Worm (Caenorhabditis elegans) whole organism, L1 larva: ENCODE measurements around the gene Y48E1B.8.
A peak's percentile ranks its signal among the peaks of the same experiment; 100 is the strongest.

Source experiments
- C34B4.2 ChIP-seq: sonication (generic microtip); optimal IDR thresholded peaks from 2 replicates; lab custom pipeline; 2017; ENCODE audit warnings: mild to moderate bottlenecking, missing genetic modification characterization, missing compliant biosample characterization
- aly-2 ChIP-seq: fragments of 150-350 bp; optimal IDR thresholded peaks from 2 replicates; lab custom pipeline; 2014; ENCODE audit warnings: missing biosample characterization, missing genetic modification characterization
- blmp-1 ChIP-seq: fragments of 150-350 bp; optimal IDR thresholded peaks from 2 replicates; lab custom pipeline; 2014; ENCODE audit warnings: missing biosample characterization, missing genetic modification characterization
- ceh-63 ChIP-seq: fragments of 200-800 bp; sonication (Bioruptor generic); optimal IDR thresholded peaks from 2 replicates; lab custom pipeline; 2018; ENCODE audit warnings: mild to moderate bottlenecking, missing genetic modification characterization, missing compliant biosample characterization
- ceh-88 ChIP-seq: fragments of 200-800 bp; sonication (Bioruptor generic); IDR thresholded peaks from 2 replicates; pipeline ENCODE4 v1.3.6; 2022; ENCODE audit warnings: missing genetic modification characterization, missing compliant biosample characterization
- ceh-90 ChIP-seq: sonication (generic microtip); optimal IDR thresholded peaks from 2 replicates; lab custom pipeline; 2016; ENCODE audit warnings: missing genetic modification characterization, missing compliant biosample characterization
- dpl-1 ChIP-seq, 3 experiments: fragments of 150-350 bp in 2 of 3; sonication (generic microtip) in 1 of 3; optimal IDR thresholded peaks; 2 replicates each; lab custom pipeline; 2014 to 2017; ENCODE audit warnings: missing biosample characterization in 3 of 3, missing genetic modification characterization in 3 of 3, missing genetic modification reagents in 3 of 3
- dsc-1 ChIP-seq: sonication (generic microtip); optimal IDR thresholded peaks from 2 replicates; lab custom pipeline; 2016; ENCODE audit warnings: mild to moderate bottlenecking, missing genetic modification characterization, missing compliant biosample characterization
- efl-1 ChIP-seq, 4 experiments: fragments of 150-350 bp; optimal IDR thresholded peaks in 3 of 4; peaks in 1 of 4; 1 replicate in 1 of 4; 2 replicates in 3 of 4; lab custom pipeline; 2014; ENCODE audit warnings: missing biosample characterization in 2 of 4, missing genetic modification characterization in 2 of 4, missing genetic modification reagents in 2 of 4
- efl-3 ChIP-seq: fragments of 200-800 bp; sonication (Bioruptor generic); optimal IDR thresholded peaks from 2 replicates; lab custom pipeline; 2018; ENCODE audit warnings: mild to moderate bottlenecking, missing genetic modification characterization, missing compliant biosample characterization
- ets-5 ChIP-seq: fragments of 200-800 bp; sonication (Bioruptor generic); IDR thresholded peaks from 2 replicates; pipeline ENCODE4 v1.3.6; 2022; ENCODE audit warnings: missing genetic modification characterization, missing compliant biosample characterization
- fkh-10 ChIP-seq: sonication (generic microtip); optimal IDR thresholded peaks from 2 replicates; lab custom pipeline; 2017; ENCODE audit warnings: missing biosample characterization, missing genetic modification reagents, missing genetic modification characterization
- fkh-4 ChIP-seq: sonication (generic microtip); optimal IDR thresholded peaks from 2 replicates; lab custom pipeline; 2016; ENCODE audit warnings: missing compliant biosample characterization, missing genetic modification characterization, borderline replicate concordance
- fos-1 ChIP-seq: fragments of 150-350 bp; optimal IDR thresholded peaks from 2 replicates; lab custom pipeline; 2014; ENCODE audit warnings: missing biosample characterization, missing genetic modification characterization
- hlh-4 ChIP-seq: sonication (generic microtip); optimal IDR thresholded peaks from 2 replicates; lab custom pipeline; 2016; ENCODE audit warnings: mild to moderate bottlenecking, missing genetic modification characterization, missing compliant biosample characterization
- lin-13 ChIP-seq: fragments of 150-350 bp; optimal IDR thresholded peaks from 2 replicates; lab custom pipeline; 2014; ENCODE audit warnings: missing biosample characterization, missing genetic modification reagents, missing genetic modification characterization
- lin-39 ChIP-seq: fragments of 150-350 bp; optimal IDR thresholded peaks from 2 replicates; lab custom pipeline; 2014; ENCODE audit warnings: missing biosample characterization, missing genetic modification reagents, missing genetic modification characterization
- lir-3 ChIP-seq: sonication (generic microtip); optimal IDR thresholded peaks from 2 replicates; lab custom pipeline; 2016; ENCODE audit warnings: mild to moderate bottlenecking, missing genetic modification characterization, moderate library complexity, missing compliant biosample characterization; ENCODE audit not compliant: poor library complexity
- lsy-2 ChIP-seq, 2 experiments: fragments of 150-350 bp; optimal IDR thresholded peaks; 2 replicates each; lab custom pipeline; 2014; ENCODE audit warnings: missing biosample characterization in 2 of 2, missing genetic modification characterization in 2 of 2
- mab-9 ChIP-seq: fragments of 200-800 bp; sonication (Bioruptor generic); IDR thresholded peaks from 2 replicates; pipeline ENCODE4 v1.3.6; 2022; ENCODE audit warnings: missing genetic modification reagents, missing genetic modification characterization, missing compliant biosample characterization
- mef-2 ChIP-seq: fragments of 150-350 bp; optimal IDR thresholded peaks from 2 replicates; lab custom pipeline; 2014; ENCODE audit warnings: missing biosample characterization, missing genetic modification characterization
- mep-1 ChIP-seq: fragments of 150-350 bp; optimal IDR thresholded peaks from 2 replicates; lab custom pipeline; 2014; ENCODE audit warnings: missing biosample characterization, missing genetic modification characterization
- nhr-11 ChIP-seq: fragments of 150-350 bp; optimal IDR thresholded peaks from 2 replicates; lab custom pipeline; 2014; ENCODE audit warnings: missing biosample characterization, missing genetic modification characterization
- nhr-28 ChIP-seq: fragments of 150-350 bp; optimal IDR thresholded peaks from 2 replicates; lab custom pipeline; 2014; ENCODE audit warnings: missing biosample characterization, missing genetic modification characterization
- nhr-47 ChIP-seq: sonication (generic microtip); optimal IDR thresholded peaks from 2 replicates; lab custom pipeline; 2016; ENCODE audit warnings: mild to moderate bottlenecking, missing genetic modification characterization, moderate library complexity, missing compliant biosample characterization
- nhr-71 ChIP-seq: sonication (generic microtip); optimal IDR thresholded peaks from 2 replicates; lab custom pipeline; 2016; ENCODE audit warnings: mild to moderate bottlenecking, missing genetic modification characterization, moderate library complexity, missing compliant biosample characterization
- nhr-77 ChIP-seq: fragments of 150-350 bp; optimal IDR thresholded peaks from 2 replicates; lab custom pipeline; 2014; ENCODE audit warnings: missing biosample characterization, missing genetic modification characterization
- nhr-85 ChIP-seq: sonication (generic microtip); peaks from one replicate; lab custom pipeline; 2016; ENCODE audit warnings: missing genetic modification characterization, inconsistent platforms, missing compliant biosample characterization
- pax-3 ChIP-seq: fragments of 200-800 bp; sonication (Bioruptor generic); optimal IDR thresholded peaks from 2 replicates; lab custom pipeline; 2018; ENCODE audit warnings: mild to moderate bottlenecking, missing genetic modification characterization, moderate library complexity, missing compliant biosample characterization
- sox-4 ChIP-seq: sonication (generic microtip); optimal IDR thresholded peaks from 2 replicates; lab custom pipeline; 2016; ENCODE audit warnings: missing genetic modification characterization, missing compliant biosample characterization
- sptf-1 ChIP-seq: fragments of 150-350 bp; optimal IDR thresholded peaks from 2 replicates; lab custom pipeline; 2014; ENCODE audit warnings: missing biosample characterization, missing genetic modification characterization
- tbx-2 ChIP-seq: sonication (generic microtip); optimal IDR thresholded peaks from 2 replicates; lab custom pipeline; 2016; ENCODE audit warnings: missing genetic modification characterization, missing compliant biosample characterization
- unc-62 ChIP-seq: fragments of 150-350 bp; optimal IDR thresholded peaks from 2 replicates; lab custom pipeline; 2014; ENCODE audit warnings: missing biosample characterization, missing genetic modification reagents, missing genetic modification characterization
- unc-86 ChIP-seq: sonication (generic microtip); optimal IDR thresholded peaks from 2 replicates; lab custom pipeline; 2016; ENCODE audit warnings: missing genetic modification characterization, missing compliant biosample characterization
- zag-1 ChIP-seq: fragments of 150-350 bp; optimal IDR thresholded peaks from 2 replicates; lab custom pipeline; 2014; ENCODE audit warnings: missing biosample characterization, missing genetic modification characterization
- zip-4 ChIP-seq: fragments of 200-800 bp; sonication (Bioruptor generic); optimal IDR thresholded peaks from 2 replicates; lab custom pipeline; 2018; ENCODE audit warnings: mild to moderate bottlenecking, missing genetic modification characterization, moderate library complexity, missing compliant biosample characterization
- ztf-11 ChIP-seq, 2 experiments: sonication (generic microtip); optimal IDR thresholded peaks; 2 replicates each; lab custom pipeline; 2016 to 2017; ENCODE audit warnings: missing genetic modification characterization in 2 of 2, missing biosample characterization in 1 of 2, missing compliant biosample characterization in 1 of 2
- ztf-4 ChIP-seq: fragments of 150-350 bp; optimal IDR thresholded peaks from 2 replicates; lab custom pipeline; 2014; ENCODE audit warnings: missing biosample characterization, missing genetic modification characterization

The Y48E1B.8 gene

DNA sequence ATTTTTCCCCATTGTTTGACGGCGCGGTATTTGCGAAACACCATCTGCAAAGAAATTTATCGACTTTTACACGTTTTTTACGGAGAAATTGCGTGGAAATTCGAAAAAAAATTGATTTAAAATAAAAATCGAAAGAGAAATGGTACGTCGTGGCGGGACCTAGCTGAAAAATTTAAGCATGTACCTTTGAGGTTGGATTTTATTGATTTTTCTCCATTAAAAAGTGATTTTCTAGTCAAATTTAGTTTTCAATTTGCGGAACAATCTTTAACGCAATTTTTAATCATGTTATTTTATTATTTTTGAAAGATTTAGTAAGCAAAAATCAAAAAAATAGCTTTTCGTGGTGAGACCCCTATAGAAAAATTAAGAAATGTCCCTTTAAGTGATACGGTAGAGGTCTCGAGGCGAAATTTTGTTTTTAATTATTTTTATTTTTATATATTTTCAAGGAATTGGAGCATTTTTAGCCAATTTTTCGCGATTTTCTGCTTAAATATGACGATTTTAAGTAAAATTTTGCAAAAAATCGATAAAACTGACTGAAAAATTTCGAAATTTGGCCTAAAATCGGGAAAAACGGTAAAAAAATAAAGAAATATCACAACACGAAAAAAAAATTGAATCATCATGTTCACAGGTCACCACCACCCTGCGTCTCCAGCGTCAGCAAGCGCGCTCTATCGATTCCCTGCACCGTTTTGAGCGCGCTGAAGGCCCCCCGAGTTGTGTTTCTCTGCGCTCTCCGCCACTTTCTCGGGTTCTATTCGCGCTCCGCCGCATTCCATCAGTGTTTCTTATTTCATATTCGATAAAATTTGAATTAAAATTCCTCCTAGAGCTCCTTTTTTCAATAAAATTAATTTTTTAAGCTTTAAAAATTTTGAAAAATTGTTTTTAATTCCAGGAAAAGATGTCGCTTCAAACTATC lies 10.2 kb upstream of the Y48E1B.8 start, which contains the start of the genes mrpl-37 and lin-38 (continued):
- peak; percentile 58 to 77 (median 69) for TF ChIP-seq dpl-1 (GFP tag; optimal IDR thresholded peaks at IDR 0.05; lab: Kevin White, UChicago)
- TF ChIP-seq unc-86 (tag; lab: Kevin White, UChicago), result no peak
- TF ChIP-seq efl-3 (GFP tag; lab: Kevin White, UChicago), result no peak
- no peak for TF ChIP-seq zag-1 (tag; lab: Kevin White, UChicago)
- no peak for TF ChIP-seq ztf-11 (tag; optimal IDR thresholded peaks at IDR 0.05; lab: Kevin White, UChicago)
- TF ChIP-seq nhr-71 (tag; lab: Kevin White, UChicago), result no peak
- TF ChIP-seq ztf-4 (tag; lab: Kevin White, UChicago), result no peak
- no peak for TF ChIP-seq sptf-1
- peak; percentile 91 for TF ChIP-seq nhr-77 (tag; lab: Kevin White, UChicago)
- peak; percentile 38; the same call in 1 of the 2 replicates for TF ChIP-seq ceh-88 (GFP tag; lab: Robert Waterston, UW)
- peak; percentile 60 to 85 for TF ChIP-seq lsy-2 (tag; optimal IDR thresholded peaks at IDR 0.05; lab: Kevin White, UChicago)
- no peak for TF ChIP-seq aly-2 (tag; lab: Kevin White, UChicago)
- peak; percentile 23 for TF ChIP-seq blmp-1 (tag; lab: Kevin White, UChicago)
- TF ChIP-seq ets-5, result no peak
- TF ChIP-seq mep-1 (tag; lab: Kevin White, UChicago), result peak; percentile 56
- TF ChIP-seq dsc-1 (tag; lab: Kevin White, UChicago), result no peak
- TF ChIP-seq hlh-4 (tag; lab: Kevin White, UChicago), result no peak
- no peak for TF ChIP-seq lir-3 (tag; lab: Kevin White, UChicago)
- TF ChIP-seq nhr-47 (tag; lab: Kevin White, UChicago), result no peak
- no peak for TF ChIP-seq ceh-63
- TF ChIP-seq unc-62 (GFP tag; lab: Kevin White, UChicago), result no peak
- peak; percentile 65 for TF ChIP-seq lin-13 (GFP tag; lab: Kevin White, UChicago)
- TF ChIP-seq nhr-11 (tag; lab: Kevin White, UChicago), result no peak
- TF ChIP-seq C34B4.2 (tag; lab: Kevin White, UChicago), result no peak
- TF ChIP-seq zip-4 (GFP tag; lab: Kevin White, UChicago), result no peak
- TF ChIP-seq fos-1 (tag; lab: Kevin White, UChicago), result no peak
- no peak for TF ChIP-seq mef-2
- TF ChIP-seq ceh-90, result no peak
- TF ChIP-seq fkh-4, result no peak
- TF ChIP-seq fkh-10, result no peak
- no peak for TF ChIP-seq nhr-28
- TF ChIP-seq pax-3 (tag; lab: Kevin White, UChicago), result no peak
- no peak for TF ChIP-seq mab-9 (GFP tag; lab: Robert Waterston, UW)
- no peak for TF ChIP-seq sox-4 (tag; lab: Kevin White, UChicago)
- TF ChIP-seq, all 84 proteins: peak for 28

DNA sequence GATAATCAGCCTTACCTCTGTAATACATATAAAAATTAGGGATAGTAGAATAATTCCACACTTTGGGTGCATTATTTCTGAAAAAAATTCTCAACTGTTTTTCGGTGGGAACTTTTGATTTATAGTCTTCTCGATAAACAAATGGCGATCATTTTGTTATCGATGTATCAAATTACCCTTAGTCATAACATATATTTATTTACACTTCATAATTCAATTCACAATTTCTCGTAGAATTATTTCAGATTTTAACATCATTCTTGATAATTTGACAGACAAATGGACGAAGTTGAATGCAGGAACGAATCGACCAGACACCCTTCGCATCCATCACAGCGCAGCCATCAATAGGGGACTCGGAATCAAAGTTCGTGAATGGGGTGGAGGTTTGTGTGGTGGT lies 5.0 kb downstream of the Y48E1B.8 start, which contains the start of gene clec-145:
Gene clec-145, minus strand, starts transcription at position 101 of the 400 bp plus-strand sequence.
- TF ChIP-seq efl-1 (optimal IDR thresholded peaks at IDR 0.05; lab: Kevin White, UChicago) (no peak), efl-1 (GFP tag; optimal IDR thresholded peaks at IDR 0.05 in 1 of 2; lab: Kevin White, UChicago) (peak in 1 of 2 experiments; percentile 75), mab-9 (GFP tag; lab: Robert Waterston, UW) (no peak), nhr-28 (no peak), tbx-2 (tag; lab: Kevin White, UChicago) (no peak), nhr-85 (tag; lab: Kevin White, UChicago) (no peak), lin-39 (tag; lab: Kevin White, UChicago) (no peak)
